Fruit fly (Drosophila melanogaster) whole organism, embryonic: ENCODE measurements around the gene CG10970.
A peak's percentile ranks its signal among the peaks of the same experiment; 100 is the strongest.

Experiments used
- Aef1 ChIP-seq: fragments of 200-800 bp; sonication (Bioruptor generic); IDR thresholded peaks from 3 replicates; pipeline ENCODE4 v1.3.6; 2022; ENCODE audit warnings: missing biosample characterization, missing genetic modification characterization
- B-H2 ChIP-seq: fragments of 200-800 bp; sonication (Bioruptor generic); optimal IDR thresholded peaks from 2 replicates; lab custom pipeline; 2018; ENCODE audit warnings: missing biosample characterization, mild to moderate bottlenecking, missing genetic modification characterization
- Bgb ChIP-seq: fragments of 200-800 bp; sonication (Bioruptor generic); IDR thresholded peaks from 2 replicates; pipeline ENCODE4 v1.3.6; 2022; ENCODE audit warnings: missing biosample characterization, missing genetic modification characterization; ENCODE audit not compliant: partially characterized antibody
- CG10209 ChIP-seq: fragments of 200-800 bp; sonication (Bioruptor generic); optimal IDR thresholded peaks from 3 replicates; lab custom pipeline; 2017; ENCODE audit warnings: missing biosample characterization, mild to moderate bottlenecking, missing genetic modification characterization, missing genetic modification reagents
- CG10267 ChIP-seq: fragments of 200-800 bp; sonication (Bioruptor generic); optimal IDR thresholded peaks from 2 replicates; lab custom pipeline; 2018; ENCODE audit warnings: missing biosample characterization, mild to moderate bottlenecking, missing genetic modification characterization, moderate library complexity
- CG12219 ChIP-seq: fragments of 200-800 bp; sonication (Bioruptor generic); optimal IDR thresholded peaks from 3 replicates; lab custom pipeline; 2018; ENCODE audit warnings: missing biosample characterization, mild to moderate bottlenecking, missing genetic modification characterization
- CG12659 ChIP-seq: fragments of 200-800 bp; sonication (Bioruptor generic); optimal IDR thresholded peaks from 3 replicates; lab custom pipeline; 2017; ENCODE audit warnings: mild to moderate bottlenecking, missing biosample characterization, missing genetic modification reagents, missing genetic modification characterization
- CG13287 ChIP-seq: fragments of 200-800 bp; sonication (Bioruptor generic); IDR thresholded peaks from 2 replicates; pipeline ENCODE4 v1.3.6; 2022; ENCODE audit warnings: missing biosample characterization, missing genetic modification characterization; ENCODE audit not compliant: partially characterized antibody
- CG1602 ChIP-seq: fragments of 200-800 bp; sonication (Bioruptor generic); optimal IDR thresholded peaks from 3 replicates; lab custom pipeline; 2016; ENCODE audit warnings: missing biosample characterization, missing genetic modification characterization
- CG1647 ChIP-seq: fragments of 200-800 bp; sonication (Bioruptor generic); optimal IDR thresholded peaks from 3 replicates; lab custom pipeline; 2016; ENCODE audit warnings: missing biosample characterization, missing genetic modification characterization
- CG16813 ChIP-seq: fragments of 200-800 bp; sonication (Bioruptor generic); IDR thresholded peaks from 3 replicates; pipeline ENCODE4 v1.3.6; 2022; ENCODE audit warnings: missing biosample characterization, missing genetic modification characterization; ENCODE audit not compliant: partially characterized antibody
- CG2199 ChIP-seq: fragments of 200-800 bp; sonication (Bioruptor generic); IDR thresholded peaks from 3 replicates; pipeline ENCODE4 v1.3.6; 2022; ENCODE audit warnings: missing biosample characterization, missing genetic modification characterization
- CG31388 ChIP-seq: fragments of 200-800 bp; sonication (Bioruptor generic); optimal IDR thresholded peaks from 2 replicates; lab custom pipeline; 2016; ENCODE audit warnings: missing biosample characterization, missing genetic modification characterization
- CG32532 ChIP-seq: fragments of 200-800 bp; sonication (Bioruptor generic); IDR thresholded peaks from 2 replicates; pipeline ENCODE4 v1.3.6; 2022; ENCODE audit warnings: missing biosample characterization, missing genetic modification characterization
- CG32772 ChIP-seq: fragments of 200-800 bp; sonication (Bioruptor generic); IDR thresholded peaks from 2 replicates; pipeline ENCODE4 v1.3.6; 2022; ENCODE audit warnings: missing biosample characterization, missing genetic modification characterization
- CG5180 ChIP-seq: fragments of 200-800 bp; sonication (Bioruptor generic); optimal IDR thresholded peaks from 3 replicates; lab custom pipeline; 2017; ENCODE audit warnings: missing biosample characterization, missing genetic modification characterization, mild to moderate bottlenecking, moderate library complexity, missing genetic modification reagents
- CG5953 ChIP-seq: fragments of 200-800 bp; sonication (Bioruptor generic); IDR thresholded peaks from 2 replicates; pipeline ENCODE4 v1.3.6; 2022; ENCODE audit warnings: missing biosample characterization, missing genetic modification characterization
- CG6854 ChIP-seq: fragments of 200-800 bp; sonication (Bioruptor generic); optimal IDR thresholded peaks from 3 replicates; lab custom pipeline; 2017; ENCODE audit warnings: missing biosample characterization, mild to moderate bottlenecking, missing genetic modification characterization
- CG7372 ChIP-seq: fragments of 200-800 bp; sonication (Bioruptor generic); IDR thresholded peaks from 2 replicates; pipeline ENCODE4 v1.3.6; 2022; ENCODE audit warnings: missing biosample characterization, missing genetic modification characterization
- CG7556 ChIP-seq: fragments of 200-800 bp; sonication (Bioruptor generic); optimal IDR thresholded peaks from 2 replicates; lab custom pipeline; 2017; ENCODE audit warnings: missing biosample characterization, mild to moderate bottlenecking, missing genetic modification characterization
- CG9817 ChIP-seq: fragments of 200-800 bp; sonication (Bioruptor generic); optimal IDR thresholded peaks from 2 replicates; lab custom pipeline; 2018; ENCODE audit warnings: missing biosample characterization, mild to moderate bottlenecking, missing genetic modification characterization, moderate library complexity
- HLH4C ChIP-seq: fragments of 200-800 bp; sonication (Bioruptor generic); IDR thresholded peaks from 3 replicates; pipeline ENCODE4 v1.3.6; 2022; ENCODE audit warnings: missing biosample characterization, missing genetic modification characterization; ENCODE audit not compliant: partially characterized antibody
- Hey ChIP-seq: fragments of 200-800 bp; sonication (Bioruptor generic); optimal IDR thresholded peaks from 3 replicates; lab custom pipeline; 2018; ENCODE audit warnings: missing biosample characterization, mild to moderate bottlenecking, missing genetic modification characterization
- HmgD ChIP-seq: fragments of 200-800 bp; sonication (Bioruptor generic); optimal IDR thresholded peaks from 3 replicates; lab custom pipeline; 2016; ENCODE audit warnings: missing biosample characterization, missing genetic modification characterization
- Hmr ChIP-seq: fragments of 200-800 bp; sonication (Bioruptor generic); optimal IDR thresholded peaks from 3 replicates; lab custom pipeline; 2017; ENCODE audit warnings: mild to moderate bottlenecking, missing biosample characterization, missing genetic modification reagents, missing genetic modification characterization
- Kr ChIP-seq: fragments of 200-800 bp; sonication (Bioruptor generic); optimal IDR thresholded peaks from 2 replicates; lab custom pipeline; 2017; ENCODE audit warnings: missing biosample characterization, mild to moderate bottlenecking, missing genetic modification characterization
- Meics ChIP-seq: fragments of 200-800 bp; sonication (Bioruptor generic); optimal IDR thresholded peaks from 2 replicates; lab custom pipeline; 2017; ENCODE audit warnings: missing biosample characterization, mild to moderate bottlenecking, missing genetic modification characterization
- Neu2 ChIP-seq: fragments of 200-800 bp; sonication (Bioruptor generic); optimal IDR thresholded peaks from 3 replicates; lab custom pipeline; 2016; ENCODE audit warnings: missing biosample characterization, missing genetic modification characterization, borderline replicate concordance
- Nf-YB ChIP-seq: fragments of 200-800 bp; sonication (Bioruptor generic); optimal IDR thresholded peaks from 3 replicates; lab custom pipeline; 2019; ENCODE audit warnings: missing biosample characterization, mild to moderate bottlenecking, missing genetic modification characterization, moderate library complexity
- Sox102F ChIP-seq: fragments of 200-800 bp; sonication (Bioruptor generic); optimal IDR thresholded peaks from 2 replicates; lab custom pipeline; 2018; ENCODE audit warnings: missing biosample characterization, mild to moderate bottlenecking, missing genetic modification characterization, moderate library complexity
- Ssrp ChIP-seq: fragments of 200-800 bp; sonication (Bioruptor generic); optimal IDR thresholded peaks from 2 replicates; lab custom pipeline; 2018; ENCODE audit warnings: missing biosample characterization, mild to moderate bottlenecking, missing genetic modification characterization, moderate library complexity
- ap ChIP-seq: fragments of 200-800 bp; sonication (Bioruptor generic); IDR thresholded peaks from 2 replicates; pipeline ENCODE4 v1.3.6; 2022; ENCODE audit warnings: missing biosample characterization, missing genetic modification characterization
- ato ChIP-seq: fragments of 200-800 bp; sonication (Bioruptor generic); IDR thresholded peaks from 2 replicates; pipeline ENCODE4 v1.3.6; 2022; ENCODE audit warnings: missing biosample characterization, missing genetic modification characterization; ENCODE audit not compliant: partially characterized antibody
- bigmax ChIP-seq: fragments of 200-800 bp; sonication (Bioruptor generic); optimal IDR thresholded peaks from 2 replicates; lab custom pipeline; 2018; ENCODE audit warnings: missing biosample characterization, mild to moderate bottlenecking, missing genetic modification characterization
- cg ChIP-seq: fragments of 200-800 bp; sonication (Bioruptor generic); optimal IDR thresholded peaks from 3 replicates; lab custom pipeline; 2019; ENCODE audit warnings: missing biosample characterization, mild to moderate bottlenecking, missing genetic modification characterization, moderate library complexity
- chn ChIP-seq: fragments of 200-800 bp; sonication (Bioruptor generic); optimal IDR thresholded peaks from 2 replicates; lab custom pipeline; 2016; ENCODE audit warnings: missing biosample characterization, missing genetic modification characterization
- dm ChIP-seq: fragments of 200-800 bp; sonication (Bioruptor generic); optimal IDR thresholded peaks from 3 replicates; lab custom pipeline; 2016; ENCODE audit warnings: missing biosample characterization, missing genetic modification characterization
- eve ChIP-seq, 2 experiments: fragments of >200 bp; optimal IDR thresholded peaks; 2 replicates each; lab custom pipeline; 2017; ENCODE audit warnings: missing biosample characterization in 2 of 2, missing genetic modification characterization in 2 of 2
- gt ChIP-seq: fragments of 200-800 bp; sonication (Bioruptor generic); IDR thresholded peaks from 2 replicates; pipeline ENCODE4 v1.3.6; 2022; ENCODE audit warnings: missing biosample characterization, missing genetic modification characterization
- hb ChIP-seq: fragments of 200-800 bp; sonication (Bioruptor generic); IDR thresholded peaks from 3 replicates; pipeline ENCODE4 v1.3.6; 2022; ENCODE audit warnings: missing biosample characterization, missing genetic modification characterization; ENCODE audit not compliant: partially characterized antibody
- hbn ChIP-seq: fragments of 200-800 bp; sonication (Bioruptor generic); IDR thresholded peaks from 2 replicates; pipeline ENCODE4 v1.3.6; 2022; ENCODE audit warnings: missing biosample characterization, missing genetic modification characterization; ENCODE audit not compliant: partially characterized antibody
- hkb ChIP-seq, 2 experiments: fragments of 200-800 bp in 1 of 2; fragments of >200 bp in 1 of 2; sonication (Bioruptor generic) in 1 of 2; IDR thresholded peaks in 1 of 2; optimal IDR thresholded peaks in 1 of 2; 2 replicates each; pipeline versions ENCODE4 v1.3.6 to Lab custom; 2017 to 2022; ENCODE audit warnings: missing biosample characterization in 1 of 2, missing genetic modification characterization in 1 of 2
- jing ChIP-seq: fragments of 200-800 bp; sonication (Bioruptor generic); optimal IDR thresholded peaks from 2 replicates; lab custom pipeline; 2018; ENCODE audit warnings: missing biosample characterization, mild to moderate bottlenecking, missing genetic modification characterization
- maf-S ChIP-seq: fragments of 200-800 bp; sonication (Bioruptor generic); optimal IDR thresholded peaks from 2 replicates; lab custom pipeline; 2016; ENCODE audit warnings: missing biosample characterization, missing genetic modification characterization
- nerfin-1 ChIP-seq: fragments of 200-800 bp; sonication (Bioruptor generic); optimal IDR thresholded peaks from 3 replicates; lab custom pipeline; 2019; ENCODE audit warnings: missing biosample characterization, mild to moderate bottlenecking, missing genetic modification characterization, moderate library complexity
- sima ChIP-seq: fragments of 200-800 bp; sonication (Bioruptor generic); optimal IDR thresholded peaks from 2 replicates; lab custom pipeline; 2016; ENCODE audit warnings: missing biosample characterization, missing genetic modification characterization
- tx ChIP-seq: fragments of 200-800 bp; sonication (Bioruptor generic); optimal IDR thresholded peaks from 2 replicates; lab custom pipeline; 2016; ENCODE audit warnings: missing biosample characterization, missing genetic modification characterization
- usp ChIP-seq: fragments of >200 bp; optimal IDR thresholded peaks from 2 replicates; lab custom pipeline; 2017; ENCODE audit warnings: missing biosample characterization, missing genetic modification characterization

The CG10970 gene

dm6 chrX:9047725-9048384 lies 23.4 kb downstream of the CG10970 start (continued):
- TF ChIP-seq CG12659 (GFP tag; lab: Kevin White, UChicago) (peak; percentile 52), dm (GFP tag; lab: Kevin White, UChicago) (no peak), CG1647 (no peak), CG9817 (tag; lab: Kevin White, UChicago) (peak; percentile 12), CG32532 (peak; percentile 14; the same call in 1 of the 2 replicates), CG5953 (GFP tag; lab: Robert Waterston, UW) (peak; percentile 50; the same call in 1 of the 2 replicates), hkb (optimal IDR thresholded peaks at IDR 0.05; lab: Kevin White, UChicago) (no peak), hkb (GFP tag; IDR thresholded peaks at IDR 0.05; lab: Robert Waterston, UW) (peak; percentile 77), CG1602 (peak; percentile 67), HmgD (GFP tag; lab: Kevin White, UChicago) (no peak), Kr (GFP tag; lab: Kevin White, UChicago) (peak; percentile 77), B-H2 (GFP tag; lab: Kevin White, UChicago) (no peak), CG10209 (GFP tag; lab: Kevin White, UChicago) (peak; percentile 26), CG32772 (peak; percentile 47), Nf-YB (GFP tag; lab: Kevin White, UChicago) (peak; percentile 61), jing (GFP tag; lab: Kevin White, UChicago) (no peak), CG5180 (GFP tag; lab: Kevin White, UChicago) (peak; percentile 14), Sox102F (peak; percentile 84), gt (GFP tag; lab: Robert Waterston, UW) (no peak), sima (GFP tag; lab: Kevin White, UChicago) (no peak), Hmr (GFP tag; lab: Kevin White, UChicago) (no peak), CG7556 (GFP tag; lab: Kevin White, UChicago) (peak; percentile 80), usp (GFP tag; lab: Kevin White, UChicago) (no peak), Aef1 (no peak), bigmax (GFP tag; lab: Kevin White, UChicago) (no peak), CG6854 (no peak), CG13287 (GFP tag; lab: Robert Waterston, UW) (no peak), HLH4C (no peak), cg (GFP tag; lab: Kevin White, UChicago) (no peak), hb (no peak), Meics (GFP tag; lab: Kevin White, UChicago) (peak; percentile 29), maf-S (GFP tag; lab: Kevin White, UChicago) (no peak), tx (GFP tag; lab: Kevin White, UChicago) (no peak), Ssrp (peak; percentile 82), hbn (GFP tag; lab: Robert Waterston, UW) (no peak), CG10267 (tag; lab: Kevin White, UChicago) (peak; percentile 81), eve (GFP tag; optimal IDR thresholded peaks at IDR 0.05; lab: Kevin White, UChicago) (no peak), Bgb (GFP tag; lab: Robert Waterston, UW) (no peak), CG31388 (no peak), ap (GFP tag; lab: Robert Waterston, UW) (no peak; the same call in 1 of the 2 replicates), nerfin-1 (tag; lab: Kevin White, UChicago) (peak; percentile 72), CG2199 (GFP tag; lab: Robert Waterston, UW) (no peak), chn (GFP tag; lab: Kevin White, UChicago) (peak; percentile 3), Neu2 (no peak), ato (GFP tag; lab: Robert Waterston, UW) (no peak), Hey (tag; lab: Kevin White, UChicago) (no peak), CG16813 (GFP tag; lab: Robert Waterston, UW) (no peak), CG12219 (peak; percentile 46), CG7372 (GFP tag; lab: Robert Waterston, UW) (no peak)
